Worm (Caenorhabditis elegans) whole organism, mixed stage, embryonic: ENCODE data around the gene cept-2.

ENCODE experiments used
- ceh-43 ChIP-seq: fragments of 200-800 bp; sonication (Bioruptor generic); optimal IDR thresholded peaks from 2 replicates; lab custom pipeline; 2018; ENCODE audit warnings: mild to moderate bottlenecking, missing genetic modification characterization, moderate library complexity, missing compliant biosample characterization
- elt-1 ChIP-seq: sonication (generic microtip); optimal IDR thresholded peaks from 2 replicates; lab custom pipeline; 2017; ENCODE audit warnings: missing genetic modification characterization, mild to moderate bottlenecking, missing compliant biosample characterization, antibody characterized with exemption, moderate library complexity, borderline replicate concordance; ENCODE audit not compliant: insufficient read depth
- elt-3 ChIP-seq: fragments of 150-350 bp; optimal IDR thresholded peaks from 2 replicates; lab custom pipeline; 2014; ENCODE audit warnings: missing biosample characterization, missing genetic modification characterization
- lin-13 ChIP-seq: fragments of 150-350 bp; optimal IDR thresholded peaks from 2 replicates; lab custom pipeline; 2014; ENCODE audit warnings: missing biosample characterization, missing genetic modification characterization
- mep-1 ChIP-seq: fragments of 150-350 bp; optimal IDR thresholded peaks from 2 replicates; lab custom pipeline; 2017; ENCODE audit warnings: missing biosample characterization, missing genetic modification reagents, missing genetic modification characterization, inconsistent platforms
- nhr-12 ChIP-seq: fragments of 150-350 bp; optimal IDR thresholded peaks from 2 replicates; lab custom pipeline; 2014; ENCODE audit warnings: missing biosample characterization, missing genetic modification characterization
- nhr-237 ChIP-seq: fragments of 150-350 bp; optimal IDR thresholded peaks from 2 replicates; lab custom pipeline; 2014; ENCODE audit warnings: missing biosample characterization, missing genetic modification characterization
- nhr-28 ChIP-seq: fragments of 150-350 bp; optimal IDR thresholded peaks from 2 replicates; lab custom pipeline; 2014; ENCODE audit warnings: missing biosample characterization, missing genetic modification characterization
- pha-4 ChIP-seq: fragments of 150-350 bp; optimal IDR thresholded peaks from 2 replicates; lab custom pipeline; 2018; ENCODE audit warnings: missing biosample characterization, missing genetic modification reagents, missing genetic modification characterization
- snpc-4 ChIP-seq: fragments of 150-350 bp; optimal IDR thresholded peaks from 2 replicates; lab custom pipeline; 2014; ENCODE audit warnings: missing biosample characterization, missing genetic modification characterization
- ztf-11 ChIP-seq: fragments of 150-350 bp; optimal IDR thresholded peaks from 2 replicates; lab custom pipeline; 2014; ENCODE audit warnings: missing biosample characterization, missing genetic modification characterization

ce11 chrV:14319101-14319781 is 28.3 kb upstream of the cept-2 start, which contains the start of gene F47B8.13:
- TF ChIP-seq pha-4 (no peak), mep-1 (tag; lab: Kevin White, UChicago) (no peak), ztf-11 (no peak), lin-13 (no peak), nhr-237 (tag; lab: Kevin White, UChicago) (no peak), nhr-12 (no peak), nhr-28 (tag; lab: Kevin White, UChicago) (no peak), snpc-4 (tag; lab: Kevin White, UChicago) (no peak), elt-3 (tag; lab: Kevin White, UChicago) (no peak), ceh-43 (GFP tag; lab: Kevin White, UChicago) (no peak), elt-1 (tag; lab: Kevin White, UChicago) (no peak)
